Worm (Caenorhabditis elegans): ENCODE data around the gene endu-2.
A peak's percentile ranks its signal among the peaks of the same experiment; 100 is the strongest.

Gene endu-2

ce11 chrX:8261125-8261684, 19.1 kb downstream of the endu-2 start, which contains the start of gene M60.7:
Gene M60.7, minus strand, starts transcription at chrX:8261175.
- TF ChIP-seq sptf-1 (tag; optimal IDR thresholded peaks at IDR 0.05) (no peak), unc-120 (tag; optimal IDR thresholded peaks at IDR 0.05; ENCODE audit: poor library complexity, severe bottlenecking) (no peak), lsy-2 (tag; optimal IDR thresholded peaks at IDR 0.05) (no peak), nhr-76 (tag; optimal IDR thresholded peaks at IDR 0.05) (no peak), snpc-4 (tag; optimal IDR thresholded peaks at IDR 0.05) (no peak), mls-2 (tag; optimal IDR thresholded peaks at IDR 0.05) (no peak), ceh-39 (tag; optimal IDR thresholded peaks at IDR 0.05) (no peak), zip-8 (tag; optimal IDR thresholded peaks at IDR 0.05) (no peak), ces-1 (GFP tag; optimal IDR thresholded peaks at IDR 0.05) (no peak), cnd-1 (tag; optimal IDR thresholded peaks at IDR 0.05) (no peak), hlh-1 (tag; optimal IDR thresholded peaks at IDR 0.05) (no peak), drap-1 (GFP tag; optimal IDR thresholded peaks at IDR 0.05) (no peak)

DNA sequence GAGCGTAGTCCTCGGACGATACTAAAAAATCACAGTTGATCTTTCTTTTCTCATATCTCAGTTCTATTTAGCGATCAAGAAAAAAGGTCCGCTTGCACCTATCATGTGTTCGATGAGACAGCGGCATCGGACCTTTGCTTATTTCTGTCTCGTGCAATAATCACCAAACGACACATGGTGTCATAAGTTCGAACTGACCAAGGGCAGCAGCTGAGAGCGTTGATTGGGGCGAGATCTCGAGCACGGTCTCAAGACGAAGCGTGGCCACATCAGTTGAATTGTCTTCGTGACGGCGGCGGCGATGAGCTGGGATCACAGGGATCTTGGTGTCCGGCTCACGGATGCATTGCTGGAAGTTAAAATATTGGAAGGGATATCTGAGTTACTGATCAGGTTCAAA, 20.6 kb downstream of the endu-2 start:
- TF ChIP-seq snpc-4 (tag; optimal IDR thresholded peaks at IDR 0.05) (no peak), nhr-76 (tag; optimal IDR thresholded peaks at IDR 0.05) (no peak), nhr-28 (tag; optimal IDR thresholded peaks at IDR 0.05) (no peak), hlh-1 (tag; optimal IDR thresholded peaks at IDR 0.05) (peak; percentile 30)

DNA sequence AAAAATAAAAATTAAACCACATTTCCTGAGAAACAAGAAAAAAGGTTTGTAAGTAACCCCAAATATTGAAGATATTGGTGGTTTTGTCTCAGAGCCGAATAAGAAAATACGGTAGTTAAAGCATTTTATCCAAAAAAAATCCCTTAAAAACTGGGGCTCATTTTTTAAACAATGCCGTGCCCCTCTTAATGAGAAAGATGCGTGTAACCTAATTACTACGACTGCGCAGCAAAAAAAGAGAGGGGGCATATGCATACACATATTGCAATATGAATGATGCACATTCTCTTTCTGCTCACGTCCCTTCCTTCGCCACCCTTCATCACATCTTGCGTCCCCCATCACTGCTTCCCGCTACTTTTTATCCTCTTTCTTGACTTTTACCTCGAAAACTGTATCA, 26.0 kb downstream of the endu-2 start:
- TF ChIP-seq zip-8 (tag; optimal IDR thresholded peaks at IDR 0.05) = no peak
- TF ChIP-seq ceh-83 (GFP tag; optimal IDR thresholded peaks at IDR 0.05) = no peak
- TF ChIP-seq ham-2 (GFP tag; optimal IDR thresholded peaks at IDR 0.05) = no peak
- TF ChIP-seq bed-3 (GFP tag; optimal IDR thresholded peaks at IDR 0.05) = no peak
- TF ChIP-seq mep-1 (tag; optimal IDR thresholded peaks at IDR 0.05) = no peak
- peak; percentile 79 for TF ChIP-seq ces-1 (GFP tag; optimal IDR thresholded peaks at IDR 0.05)
- TF ChIP-seq mab-5 (tag; optimal IDR thresholded peaks at IDR 0.05) = no peak

ce11 chrX:8270971-8271553, 29.0 kb downstream of the endu-2 start, which contains the start of gene cutl-29:
Gene cutl-29, minus strand, starts transcription at chrX:8271021.
- TF ChIP-seq nhr-28 (tag; optimal IDR thresholded peaks at IDR 0.05) = no peak
- no peak for TF ChIP-seq nhr-237 (tag; optimal IDR thresholded peaks at IDR 0.05)
- no peak for TF ChIP-seq M03D4.4 (tag; optimal IDR thresholded peaks at IDR 0.05)
- no peak for TF ChIP-seq nhr-2 (tag; optimal IDR thresholded peaks at IDR 0.05)
- no peak for TF ChIP-seq ceh-83 (GFP tag; optimal IDR thresholded peaks at IDR 0.05)
- no peak for TF ChIP-seq unc-39 (tag; optimal IDR thresholded peaks at IDR 0.05)
- TF ChIP-seq lin-32 (GFP tag; optimal IDR thresholded peaks at IDR 0.05) = no peak
- TF ChIP-seq tbx-8 (GFP tag; optimal IDR thresholded peaks at IDR 0.05) = no peak
- TF ChIP-seq bed-3 (GFP tag; optimal IDR thresholded peaks at IDR 0.05) = no peak
- TF ChIP-seq mls-2 (tag; optimal IDR thresholded peaks at IDR 0.05) = no peak

DNA sequence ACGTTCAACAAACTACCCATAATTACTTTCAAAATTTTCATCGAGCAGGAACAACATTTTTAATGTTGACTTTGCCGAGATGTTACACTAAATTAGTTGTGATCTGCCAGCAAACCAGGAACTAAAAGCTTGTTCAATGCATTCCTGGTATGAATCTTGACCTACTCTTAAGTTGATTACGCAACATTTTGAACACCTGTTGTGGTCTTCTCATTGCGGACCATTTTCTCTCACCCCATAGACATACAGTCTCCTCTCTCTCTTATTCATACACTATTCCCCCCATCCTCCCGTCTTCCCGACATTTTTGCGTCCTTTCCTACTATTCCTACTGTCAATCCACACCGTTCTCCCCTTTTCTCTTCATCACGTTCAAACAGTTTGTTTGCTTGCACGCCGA, 31.4 kb downstream of the endu-2 start:
- TF ChIP-seq zip-8 (tag; optimal IDR thresholded peaks at IDR 0.05) (peak; percentile 92), lin-32 (GFP tag; optimal IDR thresholded peaks at IDR 0.05) (peak; percentile 8), hlh-1 (tag; optimal IDR thresholded peaks at IDR 0.05) (peak; percentile 51), blmp-1 (tag; optimal IDR thresholded peaks at IDR 0.05) (no peak), ceh-83 (GFP tag; optimal IDR thresholded peaks at IDR 0.05) (no peak), cnd-1 (tag; optimal IDR thresholded peaks at IDR 0.05) (peak; percentile 65), mab-5 (tag; optimal IDR thresholded peaks at IDR 0.05) (no peak), lin-13 (tag; optimal IDR thresholded peaks at IDR 0.05) (no peak), pha-4 (tag; optimal IDR thresholded peaks at IDR 0.05) (no peak)

- TF ChIP-seq bed-3 (GFP tag; optimal IDR thresholded peaks at IDR 0.05) (no peak), unc-62 (GFP tag; optimal IDR thresholded peaks at IDR 0.05) (no peak), ceh-83 (GFP tag; optimal IDR thresholded peaks at IDR 0.05) (no peak), M03D4.4 (tag; optimal IDR thresholded peaks at IDR 0.05) (no peak), mls-2 (tag; optimal IDR thresholded peaks at IDR 0.05) (no peak), ham-2 (GFP tag; optimal IDR thresholded peaks at IDR 0.05) (no peak), tbx-8 (GFP tag; optimal IDR thresholded peaks at IDR 0.05) (no peak)
These were observed 32.8 kb downstream of the endu-2 start, which contains the start of gene ksr-1 for ce11 chrX:8274869-8275268. Gene ksr-1, plus strand, starts transcription at chrX:8275169.

Data from whole organism, mixed stage, embryonic.